Worm (Caenorhabditis elegans): ENCODE data around the gene B0454.5.

ce11 chrII:3030416-3030815 lies 8.2 kb upstream of the B0454.5 start:
- TF ChIP-seq grh-1 (GFP tag; IDR thresholded peaks at IDR 0.05): no peak
- no peak for TF ChIP-seq elt-3 (tag; optimal IDR thresholded peaks at IDR 0.05)
